Worm (Caenorhabditis elegans): ENCODE measurements around the gene R12B2.13.

The R12B2.13 gene

DNA sequence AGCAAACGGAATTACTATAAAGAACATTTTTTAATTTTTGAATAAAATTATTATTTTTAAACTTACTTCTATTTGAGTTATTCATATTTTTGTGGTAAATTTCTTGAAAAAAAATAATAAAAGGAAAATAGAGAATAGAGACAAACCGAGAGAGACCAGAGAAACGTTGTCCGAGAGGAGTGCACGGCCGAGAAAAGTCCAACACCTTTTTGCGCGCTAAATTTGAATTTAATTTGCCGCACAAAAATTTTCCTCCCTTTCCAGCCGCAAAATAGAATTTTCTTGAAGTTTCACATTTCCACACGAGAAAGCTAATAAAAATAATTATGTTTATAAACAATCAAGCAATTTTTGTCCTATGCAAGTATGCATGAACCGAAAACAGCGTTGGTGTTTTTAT lies 38.5 kb upstream of the R12B2.13 start, which contains the start of the genes F01F1.11 and F01F1.3 (continued):
- TF ChIP-seq attf-4 (tag; optimal IDR thresholded peaks at IDR 0.05) = no peak
- peak; percentile 61 for TF ChIP-seq T20F7.1 (GFP tag; optimal IDR thresholded peaks at IDR 0.05)
- peak; percentile 68 for TF ChIP-seq duxl-1 (tag; optimal IDR thresholded peaks at IDR 0.05; ENCODE audit: poor library complexity)
- peak; percentile 62 for TF ChIP-seq nhr-6 (tag; optimal IDR thresholded peaks at IDR 0.05)
- TF ChIP-seq unc-62 (GFP tag; optimal IDR thresholded peaks at IDR 0.05 in 1 of 2) = no peak
- no peak for TF ChIP-seq unc-62 (tag; optimal IDR thresholded peaks at IDR 0.05)
- 0 out of 2 replicates have a peak, but pooled peaks have one; percentile 40 for TF ChIP-seq tra-1 (GFP tag; IDR thresholded peaks at IDR 0.05)
- peak; percentile 77; the same call in 1 of the 2 replicates for TF ChIP-seq dmd-9 (GFP tag; IDR thresholded peaks at IDR 0.05)
- no peak for TF ChIP-seq Y105C5A.15 (GFP tag; IDR thresholded peaks at IDR 0.05)
- no peak for TF ChIP-seq nhr-237 (tag; optimal IDR thresholded peaks at IDR 0.05)
- no peak for TF ChIP-seq zip-2 (tag; optimal IDR thresholded peaks at IDR 0.05)
- TF ChIP-seq lin-39 (tag; optimal IDR thresholded peaks at IDR 0.05) = no peak
- TF ChIP-seq lin-29 (GFP tag; IDR thresholded peaks at IDR 0.05) = no peak
- TF ChIP-seq ces-1 (GFP tag; optimal IDR thresholded peaks at IDR 0.05) = no peak
- no peak for TF ChIP-seq fos-1 (tag; optimal IDR thresholded peaks at IDR 0.05)
- TF ChIP-seq gei-8 (GFP tag; optimal IDR thresholded peaks at IDR 0.05) = no peak
- peak; percentile 58 for TF ChIP-seq hmg-1.1 (GFP tag; IDR thresholded peaks at IDR 0.05)
- TF ChIP-seq Y48G9A.11 (GFP tag; IDR thresholded peaks at IDR 0.05) = peak; percentile 72
- no peak for TF ChIP-seq F44E2.7 (GFP tag; IDR thresholded peaks at IDR 0.05)
- no peak for TF ChIP-seq daf-16 (GFP tag; optimal IDR thresholded peaks at IDR 0.05)
- TF ChIP-seq daf-16 (tag; optimal IDR thresholded peaks at IDR 0.05) = peak; percentile 18
- no peak for TF ChIP-seq nhr-111 (GFP tag; optimal IDR thresholded peaks at IDR 0.05)
- no peak for TF ChIP-seq egl-43 (GFP tag; IDR thresholded peaks at IDR 0.05)
- TF ChIP-seq ceh-20 (GFP tag; IDR thresholded peaks at IDR 0.05) = no peak
- no peak for TF ChIP-seq lir-3 (tag; optimal IDR thresholded peaks at IDR 0.05)
- no peak for TF ChIP-seq madf-5 (GFP tag; IDR thresholded peaks at IDR 0.05)
- TF ChIP-seq hlh-11 (tag; optimal IDR thresholded peaks at IDR 0.05) = peak; percentile 51
- no peak for TF ChIP-seq vab-7 (GFP tag; IDR thresholded peaks at IDR 0.05)
- TF ChIP-seq skn-1 (tag; optimal IDR thresholded peaks at IDR 0.05) = no peak
- no peak for TF ChIP-seq nhr-41 (GFP tag; IDR thresholded peaks at IDR 0.05)
- no peak for TF ChIP-seq ZK546.5 (tag; optimal IDR thresholded peaks at IDR 0.05)
- TF ChIP-seq ceh-44 (GFP tag; IDR thresholded peaks at IDR 0.05) = no peak
- no peak for TF ChIP-seq saeg-2 (GFP tag; IDR thresholded peaks at IDR 0.05)
- TF ChIP-seq lin-38 (GFP tag; IDR thresholded peaks at IDR 0.05) = peak; percentile 72
- TF ChIP-seq lsy-2 (tag; optimal IDR thresholded peaks at IDR 0.05) = peak in 1 of 2 experiments; percentile 89
- peak; percentile 98 for TF ChIP-seq dpl-1 (GFP tag; optimal IDR thresholded peaks at IDR 0.05)
- TF ChIP-seq mxl-3 (GFP tag; optimal IDR thresholded peaks at IDR 0.05) = no peak
- no peak for TF ChIP-seq arid-1 (GFP tag; conservative IDR thresholded peaks at IDR 0.05)
- TF ChIP-seq spr-3 (GFP tag; optimal IDR thresholded peaks at IDR 0.05) = no peak
- TF ChIP-seq dmd-6 (GFP tag; IDR thresholded peaks at IDR 0.05) = peak; percentile 71
- TF ChIP-seq F10B5.3 (tag; optimal IDR thresholded peaks at IDR 0.05) = no peak
- no peak for TF ChIP-seq dmd-8 (GFP tag; IDR thresholded peaks at IDR 0.05)
- TF ChIP-seq mes-2 (tag; optimal IDR thresholded peaks at IDR 0.05; ENCODE audit: poor library complexity, severe bottlenecking) = peak; percentile 99
- TF ChIP-seq pha-4 (GFP tag; IDR thresholded peaks at IDR 0.05) = 0 out of 2 replicates have a peak, but pooled peaks have one; percentile 21
- TF ChIP-seq pha-4 (tag; optimal IDR thresholded peaks at IDR 0.05) = no peak
